Worm (Caenorhabditis elegans): ENCODE results near the gene F32G8.2.

The F32G8.2 gene

DNA sequence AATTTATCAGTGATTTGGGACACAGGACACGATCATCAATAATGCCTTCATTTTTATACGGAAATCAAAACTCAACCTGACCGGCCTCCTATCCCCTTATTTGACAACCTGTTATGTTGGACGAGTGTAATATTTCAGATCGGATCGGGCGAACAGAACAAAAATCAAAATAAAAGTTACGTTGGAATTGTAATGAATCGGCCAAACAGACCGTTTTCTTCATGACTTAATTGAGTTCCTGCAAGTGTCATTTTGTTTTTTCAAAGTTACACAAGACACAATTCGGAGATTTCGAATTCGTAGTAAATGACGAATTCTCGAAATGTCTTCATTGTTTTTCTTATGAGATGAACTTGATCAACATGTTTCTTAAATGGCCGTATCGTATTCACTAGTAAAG is 5.4 kb downstream of the F32G8.2 start, which contains the start of gene F32G8.3:
F32G8.3 (minus strand) TSS at position 101 of the 400 bp plus-strand sequence.
- TF ChIP-seq hlh-8 (tag; optimal IDR thresholded peaks at IDR 0.05) (no peak), F13H6.1 (tag; optimal IDR thresholded peaks at IDR 0.05) (no peak), Y22D7AL.16 (tag; optimal IDR thresholded peaks at IDR 0.05) (no peak), pag-3 (tag; optimal IDR thresholded peaks at IDR 0.05; ENCODE audit: borderline replicate concordance) (no peak), ref-2 (tag; optimal IDR thresholded peaks at IDR 0.05) (no peak), lin-11 (tag; optimal IDR thresholded peaks at IDR 0.05) (no peak)

ce11 chrV:10556362-10556761 is 6.5 kb downstream of the F32G8.2 start:
- TF ChIP-seq mec-3 (tag; optimal IDR thresholded peaks at IDR 0.05; ENCODE audit: borderline replicate concordance) (no peak), fkh-6 (tag; optimal IDR thresholded peaks at IDR 0.05) (no peak), ceh-18 (tag; optimal IDR thresholded peaks at IDR 0.05) (no peak)

- TF ChIP-seq nhr-11 (tag; optimal IDR thresholded peaks at IDR 0.05) (no peak), unc-86 (tag; optimal IDR thresholded peaks at IDR 0.05) (no peak), pha-4 (tag; optimal IDR thresholded peaks at IDR 0.05) (no peak), sox-2 (GFP tag; IDR thresholded peaks at IDR 0.05) (no peak), ceh-48 (tag; optimal IDR thresholded peaks at IDR 0.05) (no peak)
Measured at ce11 chrV:10557094-10557493, 7.3 kb downstream of the F32G8.2 start.

DNA sequence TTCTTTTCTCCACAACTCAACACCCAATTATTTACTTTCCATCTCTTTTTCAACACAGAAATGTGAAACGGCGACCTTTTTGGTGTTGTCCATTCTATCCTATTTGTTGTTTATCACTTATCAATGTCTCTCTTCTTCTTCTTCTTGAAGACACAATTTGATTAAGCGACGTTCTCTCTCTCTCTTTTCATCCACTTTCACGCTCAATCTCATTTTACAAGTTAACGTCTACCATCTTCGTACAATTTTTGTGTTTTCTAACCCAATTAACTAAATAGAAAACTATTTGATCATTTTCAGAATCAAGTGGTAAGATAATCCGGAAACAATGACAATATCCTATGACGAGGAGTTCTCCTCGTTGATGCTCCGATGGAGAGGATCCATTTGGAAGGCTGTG is 7.9 kb downstream of the F32G8.2 start, which contains the start of gene best-14:
best-14 (plus strand) TSS at position 301 of the 400 bp plus-strand sequence.
- TF ChIP-seq pha-4 (tag; optimal IDR thresholded peaks at IDR 0.05): no peak
- no peak for TF ChIP-seq madf-2 (tag; optimal IDR thresholded peaks at IDR 0.05)
- TF ChIP-seq ceh-45 (GFP tag; IDR thresholded peaks at IDR 0.05): no peak
- no peak for TF ChIP-seq hlh-15 (tag; optimal IDR thresholded peaks at IDR 0.05)
- no peak for TF ChIP-seq elt-4 (tag; optimal IDR thresholded peaks at IDR 0.05)
- TF ChIP-seq sox-4 (tag; optimal IDR thresholded peaks at IDR 0.05): no peak
- no peak for TF ChIP-seq sdc-2 (tag; optimal IDR thresholded peaks at IDR 0.05)
- TF ChIP-seq rnt-1 (tag; optimal IDR thresholded peaks at IDR 0.05): no peak
- no peak for TF ChIP-seq elt-2 (tag; optimal IDR thresholded peaks at IDR 0.05)
- no peak for TF ChIP-seq mec-3 (tag; optimal IDR thresholded peaks at IDR 0.05; ENCODE audit: borderline replicate concordance)
- no peak for TF ChIP-seq npax-4 (tag; optimal IDR thresholded peaks at IDR 0.05)
- no peak for TF ChIP-seq lim-6 (tag; optimal IDR thresholded peaks at IDR 0.05)
- no peak for TF ChIP-seq pag-3 (tag; optimal IDR thresholded peaks at IDR 0.05; ENCODE audit: borderline replicate concordance)
- TF ChIP-seq dve-1 (tag; optimal IDR thresholded peaks at IDR 0.05): no peak
- no peak for TF ChIP-seq nhr-11 (tag; optimal IDR thresholded peaks at IDR 0.05)
- no peak for TF ChIP-seq K09A11.1 (tag; optimal IDR thresholded peaks at IDR 0.05; ENCODE audit: insufficient read depth)
- TF ChIP-seq ref-2 (tag; optimal IDR thresholded peaks at IDR 0.05): no peak
- TF ChIP-seq ceh-34 (tag; optimal IDR thresholded peaks at IDR 0.05): no peak

- TF ChIP-seq C38D4.7 (GFP tag; optimal IDR thresholded peaks at IDR 0.05) (no peak), elt-2 (tag; optimal IDR thresholded peaks at IDR 0.05) (no peak), ceh-22 (tag; optimal IDR thresholded peaks at IDR 0.05) (no peak), unc-42 (tag; optimal IDR thresholded peaks at IDR 0.05) (no peak), ceh-2 (tag; optimal IDR thresholded peaks at IDR 0.05) (no peak), pros-1 (tag; optimal IDR thresholded peaks at IDR 0.05) (no peak), K09A11.1 (tag; optimal IDR thresholded peaks at IDR 0.05; ENCODE audit: insufficient read depth) (no peak), ceh-34 (tag; optimal IDR thresholded peaks at IDR 0.05) (no peak), fax-1 (tag; optimal IDR thresholded peaks at IDR 0.05) (no peak), gmeb-2 (tag; optimal IDR thresholded peaks at IDR 0.05) (no peak), ceh-48 (tag; optimal IDR thresholded peaks at IDR 0.05) (no peak), eyg-1 (tag; optimal IDR thresholded peaks at IDR 0.05) (no peak), ceh-45 (GFP tag; IDR thresholded peaks at IDR 0.05) (no peak)
Measured at ce11 chrV:10560621-10561020, 10.8 kb downstream of the F32G8.2 start, which contains the start of gene col-152. col-152 (plus strand) TSS chrV:10560921.

All from whole organism, late embryonic.